Fruit fly (Drosophila melanogaster) whole organism, wandering third instar larva: ENCODE results near the gene CG11550.

Source experiments
- Abd-B ChIP-seq: fragments of >200 bp; optimal IDR thresholded peaks from 2 replicates; lab custom pipeline; 2017; ENCODE audit warnings: missing biosample characterization, missing genetic modification characterization
- CG32264 ChIP-seq: fragments of 200-800 bp; sonication (Bioruptor generic); optimal IDR thresholded peaks from 2 replicates; lab custom pipeline; 2016; ENCODE audit warnings: missing biosample characterization, missing genetic modification characterization
- CG9705 ChIP-seq: fragments of 200-800 bp; sonication (Bioruptor generic); optimal IDR thresholded peaks from 2 replicates; lab custom pipeline; 2018; ENCODE audit warnings: missing biosample characterization, mild to moderate bottlenecking, missing genetic modification characterization
- CrebA ChIP-seq: fragments of 200-800 bp; sonication (Bioruptor generic); optimal IDR thresholded peaks from 2 replicates; lab custom pipeline; 2016; ENCODE audit warnings: missing biosample characterization, mild to moderate bottlenecking, missing genetic modification characterization, borderline replicate concordance
- Dfd ChIP-seq: fragments of >200 bp; optimal IDR thresholded peaks from 2 replicates; lab custom pipeline; 2017; ENCODE audit warnings: missing biosample characterization, missing genetic modification characterization
- Dif ChIP-seq: fragments of 200-275, 200-300 bp; sonication (Bioruptor generic); optimal IDR thresholded peaks from 2 replicates; lab custom pipeline; 2018; ENCODE audit warnings: missing biosample characterization, missing genetic modification characterization; ENCODE audit not compliant: partially characterized antibody
- GATAd ChIP-seq: sonication (Bioruptor generic); optimal IDR thresholded peaks from 2 replicates; lab custom pipeline; 2016; ENCODE audit warnings: missing biosample characterization, missing genetic modification characterization
- HLH106 ChIP-seq: fragments of 200-800 bp; optimal IDR thresholded peaks from 3 replicates; lab custom pipeline; 2019; ENCODE audit warnings: missing biosample characterization, mild to moderate bottlenecking, missing genetic modification characterization, moderate library complexity
- Hnf4 ChIP-seq: fragments of 200-800 bp; sonication (Bioruptor generic); optimal IDR thresholded peaks from 2 replicates; lab custom pipeline; 2016; ENCODE audit warnings: missing biosample characterization, mild to moderate bottlenecking, missing genetic modification characterization
- Hr78 ChIP-seq: fragments of >200 bp; optimal IDR thresholded peaks from 2 replicates; lab custom pipeline; 2017; ENCODE audit warnings: missing biosample characterization, missing genetic modification characterization
- Hr83 ChIP-seq: fragments of 200-300 bp; sonication (Bioruptor generic); optimal IDR thresholded peaks from 2 replicates; lab custom pipeline; 2016; ENCODE audit warnings: missing biosample characterization, mild to moderate bottlenecking, missing genetic modification characterization, moderate library complexity; ENCODE audit not compliant: poor library complexity, severe bottlenecking
- Jra ChIP-seq: sonication (Bioruptor generic); optimal IDR thresholded peaks from 2 replicates; lab custom pipeline; 2016; ENCODE audit warnings: missing biosample characterization, missing genetic modification characterization
- Mio ChIP-seq: sonication (Bioruptor generic); optimal IDR thresholded peaks from 2 replicates; lab custom pipeline; 2016; ENCODE audit warnings: missing biosample characterization, missing genetic modification characterization
- Myc ChIP-seq: fragments of >200 bp; optimal IDR thresholded peaks from 2 replicates; lab custom pipeline; 2017
- N ChIP-seq: fragments of >200 bp; optimal IDR thresholded peaks from 2 replicates; lab custom pipeline; 2018; ENCODE audit warnings: missing biosample characterization, missing external identifiers, missing genetic modification characterization
- OdsH ChIP-seq: fragments of 200-800 bp; sonication (Bioruptor generic); optimal IDR thresholded peaks from 2 replicates; lab custom pipeline; 2016; ENCODE audit warnings: missing biosample characterization, mild to moderate bottlenecking, missing genetic modification characterization
- Rel ChIP-seq, 2 experiments: fragments of 200-800 bp; sonication (Bioruptor generic) in 1 of 2; optimal IDR thresholded peaks; 2 replicates in 1 of 2; 3 replicates in 1 of 2; lab custom pipeline; 2016 to 2019; ENCODE audit warnings: mild to moderate bottlenecking in 2 of 2, missing biosample characterization in 2 of 2, missing genetic modification characterization in 2 of 2, moderate library complexity in 1 of 2
- Sp1 ChIP-seq: fragments of 200-800 bp; sonication (Bioruptor generic); optimal IDR thresholded peaks from 3 replicates; lab custom pipeline; 2019; ENCODE audit warnings: missing biosample characterization, mild to moderate bottlenecking, missing genetic modification characterization, moderate library complexity
- Vsx2 ChIP-seq: fragments of 200-300, 225-300 bp; sonication (Bioruptor generic); optimal IDR thresholded peaks from 2 replicates; lab custom pipeline; 2018; ENCODE audit warnings: missing biosample characterization, missing genetic modification characterization; ENCODE audit not compliant: partially characterized antibody
- br ChIP-seq: fragments of 200-800 bp; sonication (Bioruptor generic); optimal IDR thresholded peaks from 2 replicates; lab custom pipeline; 2016; ENCODE audit warnings: missing biosample characterization, missing genetic modification characterization
- brk ChIP-seq: fragments of 200-800 bp; sonication (Bioruptor generic); optimal IDR thresholded peaks from 2 replicates; lab custom pipeline; 2016; ENCODE audit warnings: missing biosample characterization, mild to moderate bottlenecking, missing genetic modification characterization
- dl ChIP-seq, 2 experiments: fragments of 175-275, 200-275 bp in 1 of 2; fragments of 200-275 bp in 1 of 2; sonication (Bioruptor generic); optimal IDR thresholded peaks; lab custom pipeline; 2018; ENCODE audit warnings: mild to moderate bottlenecking in 2 of 2, missing biosample characterization in 2 of 2, missing genetic modification characterization in 2 of 2, moderate library complexity in 2 of 2; ENCODE audit not compliant: partially characterized antibody in 2 of 2, insufficient read depth in 1 of 2
- dmrt93B ChIP-seq: fragments of 200-800 bp; sonication (Bioruptor generic); optimal IDR thresholded peaks from 2 replicates; lab custom pipeline; 2018; ENCODE audit warnings: missing biosample characterization, mild to moderate bottlenecking, missing genetic modification characterization
- dsf ChIP-seq: sonication (Bioruptor generic); optimal IDR thresholded peaks from 2 replicates; lab custom pipeline; 2016; ENCODE audit warnings: missing biosample characterization, missing genetic modification characterization, borderline replicate concordance
- ey ChIP-seq: fragments of 200-800 bp; sonication (Bioruptor generic); optimal IDR thresholded peaks from 2 replicates; lab custom pipeline; 2016; ENCODE audit warnings: missing biosample characterization, missing genetic modification characterization
- foxo ChIP-seq, 2 experiments: fragments of 200-800 bp; sonication (Bioruptor generic); optimal IDR thresholded peaks; 2 replicates in 1 of 2; 3 replicates in 1 of 2; lab custom pipeline; 2016 to 2017; ENCODE audit warnings: missing biosample characterization in 2 of 2, missing genetic modification characterization in 2 of 2
- fru ChIP-seq: fragments of 200-800 bp; sonication (Bioruptor generic); optimal IDR thresholded peaks from 3 replicates; lab custom pipeline; 2016; ENCODE audit warnings: missing biosample characterization, mild to moderate bottlenecking, missing genetic modification characterization
- h ChIP-seq: fragments of 200-800 bp; sonication (Bioruptor generic); optimal IDR thresholded peaks from 3 replicates; lab custom pipeline; 2016; ENCODE audit warnings: missing biosample characterization, mild to moderate bottlenecking, missing genetic modification characterization
- jim ChIP-seq: fragments of 175-275, 200-325 bp; sonication (Bioruptor generic); optimal IDR thresholded peaks from 2 replicates; lab custom pipeline; 2016; ENCODE audit warnings: missing biosample characterization, mild to moderate bottlenecking, missing genetic modification characterization
- lola ChIP-seq: fragments of >200 bp; optimal IDR thresholded peaks from 2 replicates; lab custom pipeline; 2017; ENCODE audit warnings: missing biosample characterization, missing genetic modification characterization
- pan ChIP-seq: fragments of >200 bp; optimal IDR thresholded peaks from 2 replicates; lab custom pipeline; 2017
- psq ChIP-seq: fragments of 200-800 bp; sonication (Bioruptor generic); optimal IDR thresholded peaks from 3 replicates; lab custom pipeline; 2017; ENCODE audit warnings: missing biosample characterization, mild to moderate bottlenecking, missing genetic modification characterization, moderate library complexity
- rgr ChIP-seq: fragments of 200-800 bp; sonication (Bioruptor generic); optimal IDR thresholded peaks from 3 replicates; lab custom pipeline; 2016; ENCODE audit warnings: missing biosample characterization, mild to moderate bottlenecking, missing genetic modification characterization
- sage ChIP-seq: fragments of 200-800 bp; sonication (Bioruptor generic); optimal IDR thresholded peaks from 2 replicates; lab custom pipeline; 2016; ENCODE audit warnings: missing biosample characterization, mild to moderate bottlenecking, missing genetic modification characterization
- sv ChIP-seq: fragments of 200-800 bp; sonication (Bioruptor generic); optimal IDR thresholded peaks from 3 replicates; lab custom pipeline; 2016; ENCODE audit warnings: missing biosample characterization, missing genetic modification characterization
- tai ChIP-seq: sonication (Bioruptor generic); optimal IDR thresholded peaks from 2 replicates; lab custom pipeline; 2016; ENCODE audit warnings: missing biosample characterization, missing genetic modification characterization
- usp ChIP-seq: fragments of >200 bp; optimal IDR thresholded peaks from 2 replicates; lab custom pipeline; 2017; ENCODE audit warnings: missing biosample characterization, missing genetic modification characterization
- woc ChIP-seq: sonication (Bioruptor generic); optimal IDR thresholded peaks from 2 replicates; lab custom pipeline; 2016; ENCODE audit warnings: missing biosample characterization, mild to moderate bottlenecking, missing genetic modification characterization

CG11550 gene

DNA sequence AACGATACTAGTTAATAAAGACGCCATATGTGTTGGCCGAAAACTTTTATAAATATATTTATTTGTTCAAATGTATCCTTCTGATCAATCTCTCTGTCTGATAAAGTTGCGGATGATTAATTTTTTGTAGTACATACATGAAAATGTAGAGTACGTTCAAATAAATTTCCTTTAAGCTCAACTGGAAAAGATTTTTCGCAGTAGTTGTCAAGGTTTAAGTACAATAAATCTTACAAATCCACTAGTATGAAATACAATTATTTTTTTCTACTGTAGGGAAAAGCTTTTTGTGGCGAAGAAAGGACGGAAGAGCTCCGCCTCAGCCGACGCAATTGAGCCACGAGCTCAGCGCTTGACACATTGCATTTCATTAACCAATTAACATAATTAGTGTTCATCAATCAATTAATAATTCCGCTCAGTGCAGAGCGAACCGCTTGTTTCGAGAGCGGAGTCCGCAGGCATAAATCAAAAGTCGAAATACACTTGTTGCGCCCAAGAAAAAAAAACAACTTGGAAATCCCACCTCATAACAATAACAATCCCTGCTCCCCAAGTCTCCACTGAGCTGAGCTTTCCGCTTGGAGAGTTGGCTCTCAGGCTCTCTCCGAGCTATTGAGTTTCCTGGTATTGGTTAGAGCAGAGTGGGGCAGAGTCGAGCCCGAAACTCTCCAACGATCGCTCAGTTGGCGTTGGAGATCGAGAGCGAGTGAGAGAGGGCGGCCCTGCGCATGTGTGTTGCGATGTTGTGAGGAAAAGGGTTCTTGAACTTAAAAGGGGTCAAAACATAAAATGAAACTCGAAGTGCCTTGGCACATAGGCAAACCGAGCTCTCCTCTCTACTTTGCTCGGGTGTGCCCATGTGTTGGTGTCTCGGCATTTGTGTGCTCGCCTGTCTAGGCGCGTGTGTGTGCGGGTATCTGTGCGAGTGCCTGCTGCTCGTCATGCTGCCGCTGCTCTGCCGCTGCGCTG lies 9.3 kb upstream of the CG11550 start (continued):
- peak; percentile 3 for TF ChIP-seq OdsH (GFP tag; lab: Kevin White, UChicago)
- TF ChIP-seq Rel (GFP tag; optimal IDR thresholded peaks at IDR 0.05; lab: Kevin White, UChicago), result no peak
- TF ChIP-seq Rel (tag; optimal IDR thresholded peaks at IDR 0.05; lab: Kevin White, UChicago), result peak; percentile 79
- no peak for TF ChIP-seq brk (GFP tag; lab: Kevin White, UChicago)
- TF ChIP-seq Abd-B (GFP tag; lab: Kevin White, UChicago), result no peak

DNA sequence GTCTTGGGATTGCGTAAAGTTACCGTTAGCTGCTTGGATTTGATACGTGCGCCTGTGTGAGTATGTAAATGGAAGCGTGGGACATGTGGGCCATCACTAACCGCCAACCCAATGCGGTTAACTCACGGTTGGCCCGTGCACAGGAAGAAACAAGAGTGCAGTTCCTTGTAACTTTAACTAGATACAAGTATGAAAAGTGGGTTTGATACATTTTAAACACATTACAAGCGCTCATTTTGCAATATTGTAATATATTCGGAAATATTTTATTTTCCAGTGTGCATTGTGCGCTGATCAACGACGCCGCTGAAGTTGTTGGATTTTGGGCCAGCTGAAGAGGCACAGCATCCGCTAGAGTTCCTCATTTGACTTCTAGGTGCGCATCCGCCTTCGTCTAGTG lies 8.1 kb upstream of the CG11550 start:
- no peak for TF ChIP-seq Rel (GFP tag; optimal IDR thresholded peaks at IDR 0.05; lab: Kevin White, UChicago)
- no peak for TF ChIP-seq Rel (tag; optimal IDR thresholded peaks at IDR 0.05; lab: Kevin White, UChicago)
- TF ChIP-seq HLH106 (tag; lab: Kevin White, UChicago), result no peak
- no peak for TF ChIP-seq Abd-B (GFP tag; lab: Kevin White, UChicago)
- no peak for TF ChIP-seq brk (GFP tag; lab: Kevin White, UChicago)
- TF ChIP-seq GATAd (GFP tag; lab: Kevin White, UChicago), result no peak
- no peak for TF ChIP-seq dmrt93B
- TF ChIP-seq fru (GFP tag; lab: Kevin White, UChicago), result peak; percentile 21
- no peak for TF ChIP-seq Mio (GFP tag; lab: Kevin White, UChicago)
- peak; percentile 29 for TF ChIP-seq h (GFP tag; lab: Kevin White, UChicago)
- TF ChIP-seq foxo (GFP tag; optimal IDR thresholded peaks at IDR 0.05; lab: Kevin White, UChicago), result peak in 1 of 2 experiments; percentile 21
- TF ChIP-seq ey, result peak; percentile 10

DNA sequence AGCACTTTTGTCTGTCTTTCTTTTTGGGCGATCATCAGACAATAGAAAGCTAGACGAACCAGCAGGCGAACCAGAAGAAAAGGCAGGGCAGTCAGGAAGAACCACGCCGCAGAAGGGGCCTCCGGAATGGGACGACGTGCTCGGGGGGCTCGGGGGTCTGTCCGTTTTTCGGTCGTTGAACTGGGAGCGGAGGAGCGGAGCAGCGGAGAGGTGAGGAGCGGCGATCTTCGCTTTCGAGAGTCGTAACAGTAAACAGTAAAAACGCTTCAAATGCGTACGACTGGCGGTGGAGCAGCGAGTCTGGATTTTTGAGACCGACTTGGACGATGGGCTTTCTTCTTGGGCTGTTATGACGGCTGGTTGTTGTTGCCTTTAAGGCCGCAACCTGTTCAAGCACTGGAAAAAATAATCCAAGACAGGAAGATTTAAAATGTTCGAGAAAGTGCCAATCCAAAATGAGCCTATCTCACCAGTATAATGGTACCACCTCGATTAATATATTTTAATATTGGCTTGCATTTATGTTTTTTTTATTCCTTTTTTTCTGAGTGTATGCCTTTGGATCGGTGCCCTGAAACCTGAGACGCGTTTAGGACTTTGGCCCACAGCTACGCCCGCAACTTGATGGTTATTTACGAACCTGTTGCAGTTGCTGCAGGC lies 7.1 kb upstream of the CG11550 start:
- TF ChIP-seq OdsH (GFP tag; lab: Kevin White, UChicago), result peak; percentile 84
- peak; percentile 84 for TF ChIP-seq Hnf4 (GFP tag; lab: Kevin White, UChicago)
- TF ChIP-seq usp (GFP tag; lab: Kevin White, UChicago), result no peak
- no peak for TF ChIP-seq GATAd (GFP tag; lab: Kevin White, UChicago)
- no peak for TF ChIP-seq CrebA (GFP tag; lab: Kevin White, UChicago)
- TF ChIP-seq Mio (GFP tag; lab: Kevin White, UChicago), result no peak
- peak; percentile 89 for TF ChIP-seq Sp1 (GFP tag; lab: Kevin White, UChicago)
- TF ChIP-seq sage (GFP tag; lab: Kevin White, UChicago), result peak; percentile 84
- no peak for TF ChIP-seq dl (GFP tag; optimal IDR thresholded peaks at IDR 0.05; lab: Kevin White, UChicago; ENCODE audit: insufficient read depth in 1 of 2, partially characterized antibody in 2 of 2)
- TF ChIP-seq tai, result peak; percentile 57
- TF ChIP-seq lola (GFP tag; lab: Kevin White, UChicago), result no peak
- TF ChIP-seq CG32264, result no peak
- peak; percentile 70 for TF ChIP-seq dmrt93B
- no peak for TF ChIP-seq N (GFP tag; lab: Kevin White, UChicago)
- peak; percentile 90 for TF ChIP-seq h (GFP tag; lab: Kevin White, UChicago)
- peak; percentile 83 for TF ChIP-seq br (GFP tag; lab: Kevin White, UChicago)
- TF ChIP-seq woc (GFP tag; lab: Kevin White, UChicago), result peak; percentile 63
- TF ChIP-seq Myc (lab: Kevin White, UChicago), result no peak
- TF ChIP-seq Hr78 (GFP tag; lab: Kevin White, UChicago), result no peak
- TF ChIP-seq jim (GFP tag; lab: Kevin White, UChicago), result no peak
- TF ChIP-seq fru (GFP tag; lab: Kevin White, UChicago), result peak; percentile 92
- TF ChIP-seq ey, result peak; percentile 87
- TF ChIP-seq psq (GFP tag; lab: Kevin White, UChicago), result peak; percentile 79
- TF ChIP-seq brk (GFP tag; lab: Kevin White, UChicago), result peak; percentile 59
- TF ChIP-seq Abd-B (GFP tag; lab: Kevin White, UChicago), result no peak
- TF ChIP-seq rgr, result peak; percentile 83
- TF ChIP-seq Dfd (GFP tag; lab: Kevin White, UChicago), result no peak
- TF ChIP-seq CG9705 (GFP tag; lab: Kevin White, UChicago), result peak; percentile 79
- TF ChIP-seq sv (GFP tag; lab: Kevin White, UChicago), result peak; percentile 81
- TF ChIP-seq Vsx2, result no peak
- peak in 1 of 2 experiments; percentile 91 for TF ChIP-seq foxo (GFP tag; optimal IDR thresholded peaks at IDR 0.05; lab: Kevin White, UChicago)
- peak; percentile 85 for TF ChIP-seq HLH106 (tag; lab: Kevin White, UChicago)
- peak; percentile 65 for TF ChIP-seq Jra (GFP tag; lab: Kevin White, UChicago)
- TF ChIP-seq Rel (GFP tag; optimal IDR thresholded peaks at IDR 0.05; lab: Kevin White, UChicago), result no peak
- TF ChIP-seq Rel (tag; optimal IDR thresholded peaks at IDR 0.05; lab: Kevin White, UChicago), result peak; percentile 61
- TF ChIP-seq dsf, result no peak
- no peak for TF ChIP-seq Hr83
- TF ChIP-seq Dif, result no peak
- no peak for TF ChIP-seq pan (lab: Kevin White, UChicago)
